Fruit fly (Drosophila melanogaster): Measurements from ENCODE around the gene CG7326.

Gene CG7326

DNA sequence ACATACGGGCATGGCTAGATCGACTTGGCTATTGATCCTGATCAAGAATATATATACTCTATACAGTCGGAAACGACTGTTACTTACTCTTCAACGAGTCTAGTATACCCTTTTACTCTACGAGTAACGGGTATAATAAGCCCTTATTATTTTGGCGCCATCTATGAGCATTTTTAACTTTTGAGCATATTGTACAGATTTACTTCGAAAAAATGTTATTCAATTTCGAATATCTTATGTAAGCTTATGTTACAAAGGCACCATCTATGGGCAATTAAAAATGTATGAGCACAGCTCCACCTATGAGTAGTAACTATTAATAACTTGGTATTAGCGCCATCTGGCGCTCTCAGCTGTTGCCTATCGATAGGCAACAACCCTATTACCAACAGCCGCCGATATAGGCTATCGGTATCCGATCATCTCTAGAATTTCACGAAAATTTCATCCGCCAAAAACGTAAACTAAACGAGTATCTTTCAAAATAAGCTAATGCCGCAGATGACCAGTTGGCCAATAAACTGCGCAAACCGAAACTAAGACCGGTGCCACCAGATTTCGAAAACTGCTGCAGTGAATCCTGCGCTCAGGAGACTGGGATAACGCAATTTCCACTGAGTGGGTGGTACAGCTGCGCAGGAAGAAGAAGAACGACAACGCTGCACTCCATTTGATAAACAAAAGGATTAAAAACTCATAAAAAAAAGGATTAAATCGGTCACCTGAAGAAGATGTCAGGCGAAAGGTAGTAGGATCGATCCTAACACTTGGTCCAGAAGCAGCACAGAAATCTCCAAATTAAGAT, 20.1 kb downstream of the CG7326 start, which contains the start of gene htk (continued):
- TF ChIP-seq CG12744 (GFP tag; optimal IDR thresholded peaks at IDR 0.05) (peak; percentile 74), caup (GFP tag; optimal IDR thresholded peaks at IDR 0.05; ENCODE audit: severe bottlenecking) (peak; percentile 58), cato (GFP tag; optimal IDR thresholded peaks at IDR 0.05; ENCODE audit: borderline replicate concordance) (no peak), knrl (GFP tag; IDR thresholded peaks at IDR 0.05; ENCODE audit: partially characterized antibody) (peak; percentile 87), lmd (GFP tag; IDR thresholded peaks at IDR 0.05) (peak; percentile 77), scrt (GFP tag; optimal IDR thresholded peaks at IDR 0.05) (peak; percentile 58), sd (tag; optimal IDR thresholded peaks at IDR 0.05) (peak; percentile 39), C15 (GFP tag; IDR thresholded peaks at IDR 0.05) (no peak), Dp (GFP tag; optimal IDR thresholded peaks at IDR 0.05) (peak; percentile 59), HLH4C (GFP tag; IDR thresholded peaks at IDR 0.05; ENCODE audit: partially characterized antibody) (peak; percentile 86), zfh1 (GFP tag; IDR thresholded peaks at IDR 0.05) (peak; percentile 83), nerfin-2 (GFP tag; IDR thresholded peaks at IDR 0.05; ENCODE audit: partially characterized antibody) (peak; percentile 70; the same call in 1 of the 2 replicates), da (GFP tag; optimal IDR thresholded peaks at IDR 0.05) (peak; percentile 64), Fer3 (tag; optimal IDR thresholded peaks at IDR 0.05) (peak; percentile 63), CG10366 (GFP tag; IDR thresholded peaks at IDR 0.05) (peak; percentile 59), vvl (GFP tag; IDR thresholded peaks at IDR 0.05) (peak; percentile 88), dati (GFP tag; IDR thresholded peaks at IDR 0.05) (no peak), Oli (tag; optimal IDR thresholded peaks at IDR 0.05) (peak; percentile 9), Chrac-16 (GFP tag; optimal IDR thresholded peaks at IDR 0.05) (peak; percentile 82), CG2712 (tag; optimal IDR thresholded peaks at IDR 0.05) (peak; percentile 62), Dip2 (GFP tag; IDR thresholded peaks at IDR 0.05) (peak; percentile 91), CG1024 (GFP tag; IDR thresholded peaks at IDR 0.05) (peak; percentile 50; the same call in 1 of the 2 replicates), TFAM (GFP tag; optimal IDR thresholded peaks at IDR 0.05) (no peak), CG9437 (GFP tag; optimal IDR thresholded peaks at IDR 0.05) (peak; percentile 24), unpg (GFP tag; optimal IDR thresholded peaks at IDR 0.05) (peak; percentile 56), Aef1 (GFP tag; IDR thresholded peaks at IDR 0.05) (peak; percentile 72), ci (GFP tag; IDR thresholded peaks at IDR 0.05) (peak; percentile 90), sr (GFP tag; IDR thresholded peaks at IDR 0.05) (0 out of 3 replicates have a peak, but pooled peaks have one; percentile 2), Deaf1 (tag; optimal IDR thresholded peaks at IDR 0.05) (peak; percentile 59), CG12104 (GFP tag; optimal IDR thresholded peaks at IDR 0.05) (peak; percentile 1), eve (GFP tag; optimal IDR thresholded peaks at IDR 0.05) (no peak), Neu2 (GFP tag; optimal IDR thresholded peaks at IDR 0.05; ENCODE audit: borderline replicate concordance) (peak; percentile 51), fd64A (GFP tag; optimal IDR thresholded peaks at IDR 0.05) (no peak), Myb (GFP tag; optimal IDR thresholded peaks at IDR 0.05) (peak; percentile 71), HLH3B (GFP tag; IDR thresholded peaks at IDR 0.05) (peak; percentile 61), onecut (GFP tag; IDR thresholded peaks at IDR 0.05) (peak; percentile 71), kay (GFP tag; optimal IDR thresholded peaks at IDR 0.05) (peak; percentile 59), CoRest (tag; optimal IDR thresholded peaks at IDR 0.05) (peak; percentile 63), HHEX (GFP tag; optimal IDR thresholded peaks at IDR 0.05) (peak; percentile 53), CG11696 (GFP tag; IDR thresholded peaks at IDR 0.05) (0 out of 2 replicates have a peak, but pooled peaks have one; percentile 30), CG31388 (GFP tag; optimal IDR thresholded peaks at IDR 0.05) (peak; percentile 41), nmo (GFP tag; optimal IDR thresholded peaks at IDR 0.05) (peak; percentile 69), CG1603 (tag; optimal IDR thresholded peaks at IDR 0.05) (peak; percentile 84), fu2 (GFP tag; optimal IDR thresholded peaks at IDR 0.05) (peak; percentile 61), CG17385 (GFP tag; optimal IDR thresholded peaks at IDR 0.05) (peak; percentile 93), CG10321 (GFP tag; IDR thresholded peaks at IDR 0.05) (no peak), CG4730 (GFP tag; IDR thresholded peaks at IDR 0.05) (0 out of 2 replicates have a peak, but pooled peaks have one; percentile 25), BtbVII (GFP tag; optimal IDR thresholded peaks at IDR 0.05) (no peak)
